Fruit fly (Drosophila melanogaster) whole organism, embryonic: ENCODE results near the gene CG10470.

Experiments
- ATbp ChIP-seq: fragments of 200-800 bp; sonication (Bioruptor generic); optimal IDR thresholded peaks from 2 replicates; lab custom pipeline; 2017; ENCODE audit warnings: missing biosample characterization, mild to moderate bottlenecking, missing genetic modification characterization, missing genetic modification reagents
- Abd-B ChIP-seq: fragments of 200-800 bp; sonication (Bioruptor generic); optimal IDR thresholded peaks from 2 replicates; lab custom pipeline; 2018; ENCODE audit warnings: missing biosample characterization, mild to moderate bottlenecking, missing genetic modification characterization, moderate library complexity
- Ada2b ChIP-seq: fragments of 200-800 bp; sonication (Bioruptor generic); IDR thresholded peaks from 2 replicates; pipeline ENCODE4 v1.3.6; 2022; ENCODE audit warnings: missing biosample characterization, missing genetic modification characterization
- Adf1 ChIP-seq: fragments of 200-800 bp; sonication (Bioruptor generic); IDR thresholded peaks from 2 replicates; pipeline ENCODE4 v1.3.6; 2022; ENCODE audit warnings: missing biosample characterization, missing genetic modification characterization
- CG10979 ChIP-seq: fragments of 200-800 bp; sonication (Bioruptor generic); optimal IDR thresholded peaks from 2 replicates; lab custom pipeline; 2018; ENCODE audit warnings: missing biosample characterization, mild to moderate bottlenecking, missing genetic modification characterization, moderate library complexity
- CG11247 ChIP-seq: fragments of 200-800 bp; sonication (Bioruptor generic); IDR thresholded peaks from 2 replicates; pipeline ENCODE4 v1.3.6; 2022; ENCODE audit warnings: missing biosample characterization, missing genetic modification characterization
- CG11456 ChIP-seq: fragments of 200-800 bp; sonication (Bioruptor generic); IDR thresholded peaks from 3 replicates; pipeline ENCODE4 v1.3.6; 2022; ENCODE audit warnings: missing biosample characterization, missing genetic modification characterization
- CG12104 ChIP-seq: fragments of 200-800 bp; sonication (Bioruptor generic); optimal IDR thresholded peaks from 3 replicates; lab custom pipeline; 2016; ENCODE audit warnings: missing biosample characterization, missing genetic modification characterization
- CG1647 ChIP-seq: fragments of 200-800 bp; sonication (Bioruptor generic); optimal IDR thresholded peaks from 3 replicates; lab custom pipeline; 2016; ENCODE audit warnings: missing biosample characterization, missing genetic modification characterization
- CG17328 ChIP-seq: fragments of 200-800 bp; sonication (Bioruptor generic); IDR thresholded peaks from 2 replicates; pipeline ENCODE4 v1.3.6; 2022; ENCODE audit warnings: missing biosample characterization, missing genetic modification characterization
- CG1792 ChIP-seq: fragments of 200-800 bp; sonication (Bioruptor generic); optimal IDR thresholded peaks from 2 replicates; lab custom pipeline; 2016; ENCODE audit warnings: missing biosample characterization, missing genetic modification characterization
- CG18599 ChIP-seq: fragments of 200-800 bp; sonication (Bioruptor generic); optimal IDR thresholded peaks from 3 replicates; lab custom pipeline; 2017; ENCODE audit warnings: missing biosample characterization, missing genetic modification characterization, mild to moderate bottlenecking, moderate library complexity, missing genetic modification reagents
- CG2116 ChIP-seq: fragments of 200-800 bp; sonication (Bioruptor generic); optimal IDR thresholded peaks from 3 replicates; lab custom pipeline; 2018; ENCODE audit warnings: missing biosample characterization, mild to moderate bottlenecking, missing genetic modification characterization
- CG2120 ChIP-seq: fragments of 200-800 bp; sonication (Bioruptor generic); optimal IDR thresholded peaks from 3 replicates; lab custom pipeline; 2016; ENCODE audit warnings: missing biosample characterization, missing genetic modification characterization
- CG2129 ChIP-seq: fragments of 200-800 bp; sonication (Bioruptor generic); IDR thresholded peaks from 2 replicates; pipeline ENCODE4 v1.3.6; 2022; ENCODE audit warnings: missing biosample characterization, missing genetic modification characterization; ENCODE audit not compliant: partially characterized antibody
- CG31441 ChIP-seq: fragments of 200-800 bp; sonication (Bioruptor generic); IDR thresholded peaks from 2 replicates; pipeline ENCODE4 v1.3.6; 2022; ENCODE audit warnings: missing biosample characterization, missing genetic modification characterization
- CG32772 ChIP-seq: fragments of 200-800 bp; sonication (Bioruptor generic); IDR thresholded peaks from 2 replicates; pipeline ENCODE4 v1.3.6; 2022; ENCODE audit warnings: missing biosample characterization, missing genetic modification characterization
- CG3281 ChIP-seq: fragments of 200-800 bp; sonication (Bioruptor generic); optimal IDR thresholded peaks from 3 replicates; lab custom pipeline; 2017; ENCODE audit warnings: missing biosample characterization, mild to moderate bottlenecking, missing genetic modification characterization
- CG33557 ChIP-seq: fragments of 200-800 bp; sonication (Bioruptor generic); optimal IDR thresholded peaks from 2 replicates; lab custom pipeline; 2019; ENCODE audit warnings: missing biosample characterization, mild to moderate bottlenecking, missing genetic modification characterization, moderate library complexity
- CG43689 ChIP-seq: fragments of 200-800 bp; sonication (Bioruptor generic); IDR thresholded peaks from 2 replicates; pipeline ENCODE4 v1.3.6; 2022; ENCODE audit warnings: missing biosample characterization, missing genetic modification characterization
- CG5245 ChIP-seq: fragments of 200-800 bp; sonication (Bioruptor generic); optimal IDR thresholded peaks from 3 replicates; lab custom pipeline; 2016; ENCODE audit warnings: missing biosample characterization, missing genetic modification characterization
- CG5953 ChIP-seq: fragments of 200-800 bp; sonication (Bioruptor generic); IDR thresholded peaks from 2 replicates; pipeline ENCODE4 v1.3.6; 2022; ENCODE audit warnings: missing biosample characterization, missing genetic modification characterization
- CG6689 ChIP-seq: fragments of 200-800 bp; sonication (Bioruptor generic); IDR thresholded peaks from 2 replicates; pipeline ENCODE4 v1.3.6; 2022; ENCODE audit warnings: missing biosample characterization, missing genetic modification characterization
- CG6791 ChIP-seq: fragments of 200-800 bp; sonication (Bioruptor generic); IDR thresholded peaks from 3 replicates; pipeline ENCODE4 v1.3.6; 2022; ENCODE audit warnings: missing biosample characterization, missing genetic modification characterization; ENCODE audit not compliant: partially characterized antibody
- CG9215 ChIP-seq: fragments of 200-800 bp; sonication (Bioruptor generic); IDR thresholded peaks from 2 replicates; pipeline ENCODE4 v1.3.6; 2022; ENCODE audit warnings: missing biosample characterization, missing genetic modification characterization
- CG9727 ChIP-seq: fragments of 200-800 bp; sonication (Bioruptor generic); optimal IDR thresholded peaks from 3 replicates; lab custom pipeline; 2017; ENCODE audit warnings: missing biosample characterization, mild to moderate bottlenecking, missing genetic modification characterization
- D19A ChIP-seq: fragments of 200-800 bp; optimal IDR thresholded peaks from 3 replicates; lab custom pipeline; 2019; ENCODE audit warnings: missing biosample characterization, mild to moderate bottlenecking, missing genetic modification characterization, moderate library complexity
- Deaf1 ChIP-seq: fragments of 200-800 bp; optimal IDR thresholded peaks from 3 replicates; lab custom pipeline; 2019; ENCODE audit warnings: missing biosample characterization, mild to moderate bottlenecking, missing genetic modification characterization, moderate library complexity
- HHEX ChIP-seq: fragments of 200-800 bp; sonication (Bioruptor generic); optimal IDR thresholded peaks from 3 replicates; lab custom pipeline; 2017; ENCODE audit warnings: missing biosample characterization, mild to moderate bottlenecking, missing genetic modification characterization, missing genetic modification reagents
- Hand ChIP-seq: fragments of 200-800 bp; sonication (Bioruptor generic); optimal IDR thresholded peaks from 2 replicates; lab custom pipeline; 2017; ENCODE audit warnings: mild to moderate bottlenecking, missing biosample characterization, missing genetic modification reagents, missing genetic modification characterization
- Lim3 ChIP-seq: fragments of 200-800 bp; sonication (Bioruptor generic); IDR thresholded peaks from 2 replicates; pipeline ENCODE4 v1.3.6; 2022; ENCODE audit warnings: missing biosample characterization, missing genetic modification characterization
- Opbp ChIP-seq: fragments of 200-800 bp; sonication (Bioruptor generic); IDR thresholded peaks from 3 replicates; pipeline ENCODE4 v1.3.6; 2022; ENCODE audit warnings: missing biosample characterization, missing genetic modification characterization; ENCODE audit not compliant: partially characterized antibody
- Ptx1 ChIP-seq: fragments of 200-800 bp; sonication (Bioruptor generic); IDR thresholded peaks from 2 replicates; pipeline ENCODE4 v1.3.6; 2022; ENCODE audit warnings: missing biosample characterization, missing genetic modification characterization
- Sry-δ ChIP-seq: fragments of 200-800 bp; sonication (Bioruptor generic); optimal IDR thresholded peaks from 2 replicates; lab custom pipeline; 2016; ENCODE audit warnings: missing biosample characterization, missing genetic modification characterization
- Ssrp ChIP-seq: fragments of 200-800 bp; sonication (Bioruptor generic); optimal IDR thresholded peaks from 2 replicates; lab custom pipeline; 2018; ENCODE audit warnings: missing biosample characterization, mild to moderate bottlenecking, missing genetic modification characterization, moderate library complexity
- Stat92E ChIP-seq, 3 experiments: fragments of >200 bp in 2 of 3; fragments of 200-800 bp in 1 of 3; sonication (Bioruptor generic) in 1 of 3; optimal IDR thresholded peaks; 2 replicates each; lab custom pipeline; 2017 to 2019; ENCODE audit warnings: missing biosample characterization in 3 of 3, missing genetic modification characterization in 3 of 3, mild to moderate bottlenecking in 1 of 3, moderate library complexity in 1 of 3
- Trl ChIP-seq, 3 experiments: fragments of >200 bp in 2 of 3; fragments of 200-800 bp in 1 of 3; sonication (Bioruptor generic) in 1 of 3; optimal IDR thresholded peaks; 2 replicates in 1 of 3; 3 replicates in 2 of 3; lab custom pipeline; 2016 to 2017; ENCODE audit warnings: missing biosample characterization in 1 of 3, missing genetic modification characterization in 1 of 3
- YL-1 ChIP-seq: fragments of 200-800 bp; sonication (Bioruptor generic); optimal IDR thresholded peaks from 3 replicates; lab custom pipeline; 2017; ENCODE audit warnings: missing biosample characterization, mild to moderate bottlenecking, missing genetic modification characterization
- bigmax ChIP-seq: fragments of 200-800 bp; sonication (Bioruptor generic); optimal IDR thresholded peaks from 2 replicates; lab custom pipeline; 2018; ENCODE audit warnings: missing biosample characterization, mild to moderate bottlenecking, missing genetic modification characterization
- chinmo ChIP-seq: fragments of 200-800 bp; sonication (Bioruptor generic); IDR thresholded peaks from 4 replicates; pipeline ENCODE4 v1.3.6; 2022; ENCODE audit warnings: missing biosample characterization, missing genetic modification characterization; ENCODE audit not compliant: partially characterized antibody
- fd64A ChIP-seq: fragments of 200-800 bp; sonication (Bioruptor generic); optimal IDR thresholded peaks from 3 replicates; lab custom pipeline; 2018; ENCODE audit warnings: missing biosample characterization, mild to moderate bottlenecking, missing genetic modification characterization
- ind ChIP-seq: fragments of 200-800 bp; sonication (Bioruptor generic); optimal IDR thresholded peaks from 3 replicates; lab custom pipeline; 2016; ENCODE audit warnings: missing biosample characterization, missing genetic modification characterization
- lilli ChIP-seq: fragments of 200-800 bp; sonication (Bioruptor generic); optimal IDR thresholded peaks from 3 replicates; lab custom pipeline; 2016; ENCODE audit warnings: missing biosample characterization, missing genetic modification characterization
- mirr ChIP-seq: fragments of 200-800 bp; sonication (Bioruptor generic); optimal IDR thresholded peaks from 3 replicates; lab custom pipeline; 2018; ENCODE audit warnings: missing biosample characterization, mild to moderate bottlenecking, missing genetic modification characterization
- sens ChIP-seq: fragments of 200-800 bp; sonication (Bioruptor generic); peaks from one replicate; lab custom pipeline; 2016; ENCODE audit warnings: missing biosample characterization, missing genetic modification characterization
- slp2 ChIP-seq: fragments of 200-800 bp; sonication (Bioruptor generic); optimal IDR thresholded peaks from 2 replicates; lab custom pipeline; 2016; ENCODE audit warnings: missing biosample characterization, missing genetic modification characterization
- sob ChIP-seq: fragments of 200-800 bp; sonication (Bioruptor generic); IDR thresholded peaks from 2 replicates; pipeline ENCODE4 v1.3.6; 2022; ENCODE audit warnings: missing biosample characterization, missing genetic modification characterization
- trh ChIP-seq: fragments of 200-800 bp; sonication (Bioruptor generic); optimal IDR thresholded peaks from 2 replicates; lab custom pipeline; 2016; ENCODE audit warnings: missing biosample characterization, missing genetic modification characterization
- zfh1 ChIP-seq: fragments of 200-800 bp; sonication (Bioruptor generic); IDR thresholded peaks from 3 replicates; pipeline ENCODE4 v1.3.6; 2022; ENCODE audit warnings: missing biosample characterization, missing genetic modification characterization

The CG10470 gene

DNA sequence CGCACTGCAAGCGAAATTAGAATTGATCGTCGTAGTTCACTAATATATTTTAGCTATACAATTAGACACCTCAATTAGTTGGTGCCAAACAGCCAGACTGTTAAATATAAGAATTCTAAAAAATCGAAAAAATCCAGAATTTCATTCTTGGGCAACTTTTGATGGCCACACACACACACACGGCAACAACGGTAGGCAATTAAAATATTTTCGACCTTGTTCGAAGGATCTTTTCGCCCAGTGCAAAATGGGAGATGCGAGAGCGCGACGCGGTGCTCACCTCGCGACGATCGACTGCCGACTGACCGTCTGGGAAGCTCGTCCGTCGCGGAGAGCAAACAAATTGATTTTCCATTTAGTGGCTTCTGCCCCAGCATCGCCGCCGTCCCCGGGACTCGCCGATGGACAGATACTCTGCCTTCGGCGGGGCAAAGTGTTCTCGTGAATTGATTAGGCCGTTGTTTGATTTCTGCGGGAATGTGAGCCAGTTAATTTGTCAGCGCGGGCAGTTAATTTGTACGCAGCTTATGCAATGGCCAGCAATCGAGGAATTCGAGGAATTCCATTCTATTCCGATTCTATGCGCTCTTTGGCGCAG, 20.8 kb downstream of the CG10470 start, which contains the start of gene CG10702 (continued):
- TF ChIP-seq CG9215 (GFP tag; lab: Robert Waterston, UW) (0 out of 2 replicates have a peak, but pooled peaks have one; percentile 8), Opbp (GFP tag; lab: Robert Waterston, UW) (no peak), CG5953 (GFP tag; lab: Robert Waterston, UW) (no peak), CG2116 (GFP tag; lab: Kevin White, UChicago) (no peak), CG11247 (GFP tag; lab: Robert Waterston, UW) (no peak), Abd-B (GFP tag; lab: Kevin White, UChicago) (peak; percentile 5), trh (GFP tag; lab: Kevin White, UChicago) (no peak), chinmo (no peak), Ssrp (peak; percentile 28), CG5245 (GFP tag; lab: Kevin White, UChicago) (no peak), Adf1 (no peak), CG6791 (GFP tag; lab: Robert Waterston, UW) (no peak), Ada2b (GFP tag; lab: Robert Waterston, UW) (peak; percentile 28; the same call in 1 of the 2 replicates), Hand (GFP tag; lab: Kevin White, UChicago) (no peak), Stat92E (GFP tag; optimal IDR thresholded peaks at IDR 0.05; lab: Kevin White, UChicago) (no peak), mirr (GFP tag; lab: Kevin White, UChicago) (no peak), CG6689 (GFP tag; lab: Robert Waterston, UW) (peak; percentile 27; the same call in 1 of the 2 replicates), CG2120 (GFP tag; lab: Kevin White, UChicago) (peak; percentile 33), bigmax (GFP tag; lab: Kevin White, UChicago) (no peak), HHEX (no peak), CG1647 (no peak), CG2129 (GFP tag; lab: Robert Waterston, UW) (no peak), Trl (optimal IDR thresholded peaks at IDR 0.05; lab: Kevin White, UChicago) (no peak), Trl (GFP tag; optimal IDR thresholded peaks at IDR 0.05; lab: Kevin White, UChicago) (no peak), CG3281 (GFP tag; lab: Kevin White, UChicago) (no peak), CG18599 (no peak), CG12104 (GFP tag; lab: Kevin White, UChicago) (no peak), CG43689 (GFP tag; lab: Robert Waterston, UW) (no peak), lilli (peak; percentile 11), CG11456 (0 out of 3 replicates have a peak, but pooled peaks have one; percentile 5), D19A (tag; lab: Kevin White, UChicago) (peak; percentile 80), CG17328 (0 out of 2 replicates have a peak, but pooled peaks have one; percentile 20), zfh1 (GFP tag; lab: Robert Waterston, UW) (no peak), CG9727 (GFP tag; lab: Kevin White, UChicago) (no peak), CG1792 (GFP tag; lab: Kevin White, UChicago) (peak; percentile 5), Deaf1 (tag; lab: Kevin White, UChicago) (peak; percentile 21), CG10979 (peak; percentile 1), ATbp (GFP tag; lab: Kevin White, UChicago) (no peak), fd64A (GFP tag; lab: Kevin White, UChicago) (no peak), Lim3 (GFP tag; lab: Robert Waterston, UW) (0 out of 2 replicates have a peak, but pooled peaks have one; percentile 6), CG31441 (GFP tag; lab: Robert Waterston, UW) (peak; percentile 33; the same call in 1 of the 2 replicates), CG32772 (GFP tag; lab: Robert Waterston, UW) (no peak), Ptx1 (GFP tag; lab: Robert Waterston, UW) (peak; percentile 26; the same call in 1 of the 2 replicates), YL-1 (GFP tag; lab: Kevin White, UChicago) (no peak), CG33557 (GFP tag; lab: Kevin White, UChicago) (no peak), sens (GFP tag; lab: Kevin White, UChicago) (peak; percentile 51), sob (GFP tag; lab: Robert Waterston, UW) (0 out of 2 replicates have a peak, but pooled peaks have one; percentile 41), Sry-δ (GFP tag; lab: Kevin White, UChicago) (no peak), ind (GFP tag; lab: Kevin White, UChicago) (peak; percentile 7), slp2 (GFP tag; lab: Kevin White, UChicago) (no peak)
